Fruit fly (Drosophila melanogaster) whole organism, embryonic: ENCODE results near the gene Tpr2.

Experiments
- B-H1 ChIP-seq: fragments of 200-800 bp; sonication (Bioruptor generic); IDR thresholded peaks from 3 replicates; pipeline ENCODE4 v1.3.6; 2022; ENCODE audit warnings: missing biosample characterization, missing genetic modification characterization
- CG10431 ChIP-seq: fragments of 200-800 bp; sonication (Bioruptor generic); optimal IDR thresholded peaks from 3 replicates; lab custom pipeline; 2018; ENCODE audit warnings: missing biosample characterization, mild to moderate bottlenecking, missing genetic modification characterization
- CG11696 ChIP-seq: fragments of 200-800 bp; sonication (Bioruptor generic); IDR thresholded peaks from 2 replicates; pipeline ENCODE4 v1.3.6; 2022; ENCODE audit warnings: missing biosample characterization, missing genetic modification characterization
- CG11723 ChIP-seq: fragments of 200-800 bp; sonication (Bioruptor generic); optimal IDR thresholded peaks from 2 replicates; lab custom pipeline; 2017; ENCODE audit warnings: missing biosample characterization, mild to moderate bottlenecking, missing genetic modification characterization
- CG1233 ChIP-seq: fragments of 200-800 bp; sonication (Bioruptor generic); optimal IDR thresholded peaks from 4 replicates; lab custom pipeline; 2018; ENCODE audit warnings: missing biosample characterization, mild to moderate bottlenecking, missing genetic modification characterization
- CG13775 ChIP-seq: fragments of 200-800 bp; sonication (Bioruptor generic); optimal IDR thresholded peaks from 3 replicates; lab custom pipeline; 2017; ENCODE audit warnings: missing biosample characterization, mild to moderate bottlenecking, missing genetic modification characterization
- CG14710 ChIP-seq: fragments of 200-800 bp; sonication (Bioruptor generic); optimal IDR thresholded peaks from 3 replicates; lab custom pipeline; 2019; ENCODE audit warnings: missing biosample characterization, mild to moderate bottlenecking, missing genetic modification characterization, moderate library complexity
- CG14860 ChIP-seq: fragments of 200-800 bp; sonication (Bioruptor generic); IDR thresholded peaks from 3 replicates; pipeline ENCODE4 v1.3.6; 2022; ENCODE audit warnings: missing biosample characterization, missing genetic modification characterization; ENCODE audit not compliant: partially characterized antibody
- CG15073 ChIP-seq: fragments of 200-800 bp; sonication (Bioruptor generic); optimal IDR thresholded peaks from 2 replicates; lab custom pipeline; 2016; ENCODE audit warnings: missing biosample characterization, missing genetic modification characterization
- CG17568 ChIP-seq: fragments of 200-800 bp; sonication (Bioruptor generic); optimal IDR thresholded peaks from 2 replicates; lab custom pipeline; 2018; ENCODE audit warnings: missing biosample characterization, mild to moderate bottlenecking, missing genetic modification characterization, moderate library complexity
- CG1792 ChIP-seq: fragments of 200-800 bp; sonication (Bioruptor generic); optimal IDR thresholded peaks from 2 replicates; lab custom pipeline; 2016; ENCODE audit warnings: missing biosample characterization, missing genetic modification characterization
- CG2199 ChIP-seq: fragments of 200-800 bp; sonication (Bioruptor generic); IDR thresholded peaks from 3 replicates; pipeline ENCODE4 v1.3.6; 2022; ENCODE audit warnings: missing biosample characterization, missing genetic modification characterization
- CG30403 ChIP-seq: fragments of 200-800 bp; sonication (Bioruptor generic); optimal IDR thresholded peaks from 3 replicates; lab custom pipeline; 2016; ENCODE audit warnings: missing biosample characterization, missing genetic modification characterization
- CG33213 ChIP-seq: fragments of 200-800 bp; sonication (Bioruptor generic); optimal IDR thresholded peaks from 3 replicates; lab custom pipeline; 2016; ENCODE audit warnings: missing biosample characterization, missing genetic modification characterization
- CG33557 ChIP-seq: fragments of 200-800 bp; sonication (Bioruptor generic); optimal IDR thresholded peaks from 2 replicates; lab custom pipeline; 2019; ENCODE audit warnings: missing biosample characterization, mild to moderate bottlenecking, missing genetic modification characterization, moderate library complexity
- CG4707 ChIP-seq: fragments of 200-800 bp; sonication (Bioruptor generic); optimal IDR thresholded peaks from 2 replicates; lab custom pipeline; 2018; ENCODE audit warnings: missing biosample characterization, mild to moderate bottlenecking, missing genetic modification characterization, moderate library complexity
- CG4820 ChIP-seq: fragments of 200-800 bp; sonication (Bioruptor generic); optimal IDR thresholded peaks from 3 replicates; lab custom pipeline; 2016; ENCODE audit warnings: missing biosample characterization, missing genetic modification characterization
- CG5245 ChIP-seq: fragments of 200-800 bp; sonication (Bioruptor generic); optimal IDR thresholded peaks from 3 replicates; lab custom pipeline; 2016; ENCODE audit warnings: missing biosample characterization, missing genetic modification characterization
- CG6254 ChIP-seq: fragments of 200-800 bp; sonication (Bioruptor generic); optimal IDR thresholded peaks from 3 replicates; lab custom pipeline; 2017; ENCODE audit warnings: mild to moderate bottlenecking, missing biosample characterization, missing genetic modification reagents, missing genetic modification characterization
- CG6689 ChIP-seq: fragments of 200-800 bp; sonication (Bioruptor generic); IDR thresholded peaks from 2 replicates; pipeline ENCODE4 v1.3.6; 2022; ENCODE audit warnings: missing biosample characterization, missing genetic modification characterization
- CG7839 ChIP-seq: fragments of 200-800 bp; sonication (Bioruptor generic); optimal IDR thresholded peaks from 3 replicates; lab custom pipeline; 2018; ENCODE audit warnings: missing biosample characterization, mild to moderate bottlenecking, missing genetic modification characterization, moderate library complexity
- CG8478 ChIP-seq: fragments of >200 bp; optimal IDR thresholded peaks from 2 replicates; lab custom pipeline; 2018
- CoRest ChIP-seq: fragments of 200-800 bp; sonication (Bioruptor generic); optimal IDR thresholded peaks from 3 replicates; lab custom pipeline; 2018; ENCODE audit warnings: missing biosample characterization, mild to moderate bottlenecking, missing genetic modification characterization, moderate library complexity
- Dref ChIP-seq: fragments of 200-800 bp; sonication (Bioruptor generic); IDR thresholded peaks from 2 replicates; pipeline ENCODE4 v1.3.6; 2022; ENCODE audit warnings: missing biosample characterization, missing genetic modification characterization
- HLHmδ ChIP-seq: fragments of 200-800 bp; sonication (Bioruptor generic); optimal IDR thresholded peaks from 2 replicates; lab custom pipeline; 2018; ENCODE audit warnings: missing biosample characterization, mild to moderate bottlenecking, missing genetic modification characterization, moderate library complexity
- Hand ChIP-seq: fragments of 200-800 bp; sonication (Bioruptor generic); optimal IDR thresholded peaks from 2 replicates; lab custom pipeline; 2017; ENCODE audit warnings: mild to moderate bottlenecking, missing biosample characterization, missing genetic modification reagents, missing genetic modification characterization
- Jarid2 ChIP-seq: fragments of 200-800 bp; sonication (Bioruptor generic); optimal IDR thresholded peaks from 3 replicates; lab custom pipeline; 2017; ENCODE audit warnings: mild to moderate bottlenecking, missing biosample characterization, missing genetic modification reagents, missing genetic modification characterization
- NC2β ChIP-seq: fragments of 200-800 bp; sonication (Bioruptor generic); optimal IDR thresholded peaks from 2 replicates; lab custom pipeline; 2016; ENCODE audit warnings: missing biosample characterization, missing genetic modification characterization
- PHDP ChIP-seq: fragments of 200-800 bp; sonication (Bioruptor generic); optimal IDR thresholded peaks from 3 replicates; lab custom pipeline; 2018; ENCODE audit warnings: missing biosample characterization, mild to moderate bottlenecking, missing genetic modification characterization, moderate library complexity
- Six4 ChIP-seq: fragments of 200-800 bp; sonication (Bioruptor generic); optimal IDR thresholded peaks from 2 replicates; lab custom pipeline; 2016; ENCODE audit warnings: missing biosample characterization, missing genetic modification characterization
- Sox100B ChIP-seq: fragments of 200-800 bp; sonication (Bioruptor generic); optimal IDR thresholded peaks from 3 replicates; lab custom pipeline; 2018; ENCODE audit warnings: missing biosample characterization, mild to moderate bottlenecking, missing genetic modification characterization
- Sox102F ChIP-seq: fragments of 200-800 bp; sonication (Bioruptor generic); optimal IDR thresholded peaks from 2 replicates; lab custom pipeline; 2018; ENCODE audit warnings: missing biosample characterization, mild to moderate bottlenecking, missing genetic modification characterization, moderate library complexity
- Sry-β ChIP-seq: fragments of 200-800 bp; sonication (Bioruptor generic); optimal IDR thresholded peaks from 2 replicates; lab custom pipeline; 2018; ENCODE audit warnings: missing biosample characterization, mild to moderate bottlenecking, missing genetic modification characterization, moderate library complexity
- ap ChIP-seq: fragments of 200-800 bp; sonication (Bioruptor generic); IDR thresholded peaks from 2 replicates; pipeline ENCODE4 v1.3.6; 2022; ENCODE audit warnings: missing biosample characterization, missing genetic modification characterization
- bowl ChIP-seq: fragments of 200-800 bp; sonication (Bioruptor generic); IDR thresholded peaks from 2 replicates; pipeline ENCODE4 v1.3.6; 2022; ENCODE audit warnings: missing biosample characterization, missing genetic modification characterization
- caup ChIP-seq: fragments of 200-800 bp; sonication (Bioruptor generic); optimal IDR thresholded peaks from 3 replicates; lab custom pipeline; 2017; ENCODE audit warnings: missing biosample characterization, mild to moderate bottlenecking, missing genetic modification characterization, moderate library complexity; ENCODE audit not compliant: severe bottlenecking
- chif ChIP-seq, 2 experiments: fragments of 200-800 bp; sonication (Bioruptor generic); optimal IDR thresholded peaks; 3 replicates each; lab custom pipeline; 2016; ENCODE audit warnings: missing biosample characterization in 2 of 2, missing genetic modification characterization in 2 of 2
- dan ChIP-seq: fragments of 200-800 bp; sonication (Bioruptor generic); IDR thresholded peaks from 2 replicates; pipeline ENCODE4 v1.3.6; 2022; ENCODE audit warnings: missing biosample characterization, missing genetic modification characterization
- fd102C ChIP-seq: fragments of 200-800 bp; sonication (Bioruptor generic); optimal IDR thresholded peaks from 2 replicates; lab custom pipeline; 2018; ENCODE audit warnings: missing biosample characterization, mild to moderate bottlenecking, missing genetic modification characterization, moderate library complexity
- gce ChIP-seq: fragments of 200-800 bp; sonication (Bioruptor generic); IDR thresholded peaks from 3 replicates; pipeline ENCODE4 v1.3.6; 2022; ENCODE audit warnings: missing biosample characterization, missing genetic modification characterization
- her ChIP-seq: fragments of 200-800 bp; sonication (Bioruptor generic); optimal IDR thresholded peaks from 2 replicates; lab custom pipeline; 2016; ENCODE audit warnings: missing biosample characterization, missing genetic modification characterization
- ind ChIP-seq: fragments of 200-800 bp; sonication (Bioruptor generic); optimal IDR thresholded peaks from 3 replicates; lab custom pipeline; 2016; ENCODE audit warnings: missing biosample characterization, missing genetic modification characterization
- kah ChIP-seq: fragments of 200-800 bp; sonication (Bioruptor generic); optimal IDR thresholded peaks from 2 replicates; lab custom pipeline; 2018; ENCODE audit warnings: missing biosample characterization, mild to moderate bottlenecking, missing genetic modification characterization
- pb ChIP-seq: fragments of 200-800 bp; sonication (Bioruptor generic); optimal IDR thresholded peaks from 3 replicates; lab custom pipeline; 2016; ENCODE audit warnings: missing biosample characterization, missing genetic modification characterization
- peb ChIP-seq: fragments of 200-800 bp; sonication (Bioruptor generic); IDR thresholded peaks from 2 replicates; pipeline ENCODE4 v1.3.6; 2022; ENCODE audit warnings: missing biosample characterization, missing genetic modification characterization
- sna ChIP-seq: fragments of 200-800 bp; sonication (Bioruptor generic); IDR thresholded peaks from 2 replicates; pipeline ENCODE4 v1.3.6; 2022; ENCODE audit warnings: missing biosample characterization, missing genetic modification characterization; ENCODE audit not compliant: partially characterized antibody
- stwl ChIP-seq: fragments of 200-800 bp; sonication (Bioruptor generic); optimal IDR thresholded peaks from 3 replicates; lab custom pipeline; 2018; ENCODE audit warnings: missing biosample characterization, mild to moderate bottlenecking, missing genetic modification characterization, moderate library complexity
- trem ChIP-seq: fragments of 200-800 bp; optimal IDR thresholded peaks from 3 replicates; lab custom pipeline; 2019; ENCODE audit warnings: missing biosample characterization, mild to moderate bottlenecking, missing genetic modification characterization, moderate library complexity
- tx ChIP-seq: fragments of 200-800 bp; sonication (Bioruptor generic); optimal IDR thresholded peaks from 2 replicates; lab custom pipeline; 2016; ENCODE audit warnings: missing biosample characterization, missing genetic modification characterization
- zf30C ChIP-seq: fragments of 200-800 bp; sonication (Bioruptor generic); optimal IDR thresholded peaks from 3 replicates; lab custom pipeline; 2018; ENCODE audit warnings: missing biosample characterization, mild to moderate bottlenecking, missing genetic modification characterization

Tpr2 gene

dm6 chr2L:16492617-16493203 lies 1.4 kb downstream of the Tpr2 start (continued):
- TF ChIP-seq NC2β (GFP tag; lab: Kevin White, UChicago) (peak; percentile 74), CG1233 (peak; percentile 62), Sox102F (GFP tag; lab: Kevin White, UChicago) (peak; percentile 87), Dref (GFP tag; lab: Robert Waterston, UW) (no peak), fd102C (peak; percentile 8), CG4820 (peak; percentile 67), CG33213 (GFP tag; lab: Kevin White, UChicago) (peak; percentile 44), CG30403 (GFP tag; lab: Kevin White, UChicago) (peak; percentile 79), CG11723 (GFP tag; lab: Kevin White, UChicago) (peak; percentile 76), chif (GFP tag; optimal IDR thresholded peaks at IDR 0.05; lab: Kevin White, UChicago) (peak; percentile 53 to 83), trem (tag; lab: Kevin White, UChicago) (peak; percentile 69), CG6254 (GFP tag; lab: Kevin White, UChicago) (peak; percentile 75), PHDP (peak; percentile 79), dan (GFP tag; lab: Robert Waterston, UW) (no peak), CG10431 (GFP tag; lab: Kevin White, UChicago) (peak; percentile 41), peb (GFP tag; lab: Robert Waterston, UW) (peak; percentile 65), sna (GFP tag; lab: Robert Waterston, UW) (no peak), CG33557 (GFP tag; lab: Kevin White, UChicago) (peak; percentile 76), CG8478 (lab: Kevin White, UChicago) (no peak), tx (GFP tag; lab: Kevin White, UChicago) (peak; percentile 49), CG2199 (GFP tag; lab: Robert Waterston, UW) (peak; percentile 19; the same call in 1 of the 3 replicates), CoRest (tag; lab: Kevin White, UChicago) (peak; percentile 86), HLHmδ (GFP tag; lab: Kevin White, UChicago) (no peak), CG13775 (peak; percentile 70), B-H1 (peak; percentile 54; the same call in 2 of the 3 replicates), ind (GFP tag; lab: Kevin White, UChicago) (peak; percentile 70), caup (GFP tag; lab: Kevin White, UChicago) (peak; percentile 75), CG7839 (tag; lab: Kevin White, UChicago) (peak; percentile 88), Jarid2 (GFP tag; lab: Kevin White, UChicago) (peak; percentile 46), zf30C (GFP tag; lab: Kevin White, UChicago) (no peak), CG15073 (GFP tag; lab: Kevin White, UChicago) (no peak), gce (GFP tag; lab: Robert Waterston, UW) (no peak), CG14860 (GFP tag; lab: Robert Waterston, UW) (no peak), ap (GFP tag; lab: Robert Waterston, UW) (peak; percentile 57; the same call in 1 of the 2 replicates), CG5245 (GFP tag; lab: Kevin White, UChicago) (peak; percentile 35), Sox100B (GFP tag; lab: Kevin White, UChicago) (peak; percentile 70), CG17568 (GFP tag; lab: Kevin White, UChicago) (peak; percentile 64), kah (GFP tag; lab: Kevin White, UChicago) (peak; percentile 44), CG11696 (GFP tag; lab: Robert Waterston, UW) (peak; percentile 58; the same call in 1 of the 2 replicates), Sry-β (GFP tag; lab: Kevin White, UChicago) (no peak), her (GFP tag; lab: Kevin White, UChicago) (no peak), CG1792 (GFP tag; lab: Kevin White, UChicago) (peak; percentile 61), pb (GFP tag; lab: Kevin White, UChicago) (peak; percentile 38), bowl (no peak), CG4707 (peak; percentile 67), CG6689 (GFP tag; lab: Robert Waterston, UW) (peak; percentile 78), stwl (tag; lab: Kevin White, UChicago) (no peak), Six4 (GFP tag; lab: Kevin White, UChicago) (peak; percentile 51), CG14710 (tag; lab: Kevin White, UChicago) (peak; percentile 73), Hand (peak; percentile 65)
